Fruit fly (Drosophila melanogaster) whole organism, embryonic: ENCODE results near the gene CG3198.
A peak's percentile ranks its signal among the peaks of the same experiment; 100 is the strongest.

Experiments
- Aef1 ChIP-seq: fragments of 200-800 bp; sonication (Bioruptor generic); IDR thresholded peaks from 3 replicates; pipeline ENCODE4 v1.3.6; 2022; ENCODE audit warnings: missing biosample characterization, missing genetic modification characterization
- Blimp-1 ChIP-seq: fragments of 200-800 bp; sonication (Bioruptor generic); optimal IDR thresholded peaks from 3 replicates; lab custom pipeline; 2018; ENCODE audit warnings: missing biosample characterization, missing genetic modification characterization, mild to moderate bottlenecking, moderate library complexity, missing genetic modification reagents
- CG11093 ChIP-seq: fragments of 200-800 bp; sonication (Bioruptor generic); IDR thresholded peaks from 3 replicates; pipeline ENCODE4 v1.3.6; 2022; ENCODE audit warnings: missing biosample characterization, missing genetic modification characterization
- CG11560 ChIP-seq: fragments of 200-800 bp; sonication (Bioruptor generic); IDR thresholded peaks from 3 replicates; pipeline ENCODE4 v1.3.6; 2022; ENCODE audit warnings: missing biosample characterization, missing genetic modification characterization
- CG12942 ChIP-seq: fragments of 200-800 bp; sonication (Bioruptor generic); optimal IDR thresholded peaks from 3 replicates; lab custom pipeline; 2016; ENCODE audit warnings: missing biosample characterization, missing genetic modification characterization
- CG14014 ChIP-seq: fragments of 200-800 bp; sonication (Bioruptor generic); IDR thresholded peaks from 2 replicates; pipeline ENCODE4 v1.3.6; 2022; ENCODE audit warnings: missing biosample characterization, missing genetic modification characterization
- CG14710 ChIP-seq: fragments of 200-800 bp; sonication (Bioruptor generic); optimal IDR thresholded peaks from 3 replicates; lab custom pipeline; 2019; ENCODE audit warnings: missing biosample characterization, mild to moderate bottlenecking, missing genetic modification characterization, moderate library complexity
- CG16815 ChIP-seq: fragments of 200-800 bp; sonication (Bioruptor generic); optimal IDR thresholded peaks from 3 replicates; lab custom pipeline; 2017; ENCODE audit warnings: missing biosample characterization, mild to moderate bottlenecking, missing genetic modification characterization
- CG17612 ChIP-seq: fragments of 200-800 bp; sonication (Bioruptor generic); IDR thresholded peaks from 2 replicates; pipeline ENCODE4 v1.3.6; 2022; ENCODE audit warnings: missing biosample characterization, missing genetic modification characterization
- CG31365 ChIP-seq: fragments of 200-800 bp; sonication (Bioruptor generic); optimal IDR thresholded peaks from 2 replicates; lab custom pipeline; 2018; ENCODE audit warnings: missing biosample characterization, mild to moderate bottlenecking, missing genetic modification characterization
- CG32767 ChIP-seq: fragments of 200-800 bp; sonication (Bioruptor generic); IDR thresholded peaks from 2 replicates; pipeline ENCODE4 v1.3.6; 2022; ENCODE audit warnings: missing biosample characterization, missing genetic modification characterization
- CG34376 ChIP-seq: fragments of 200-800 bp; sonication (Bioruptor generic); optimal IDR thresholded peaks from 2 replicates; lab custom pipeline; 2018; ENCODE audit warnings: missing biosample characterization, mild to moderate bottlenecking, missing genetic modification characterization
- CG3847 ChIP-seq: fragments of 200-800 bp; sonication (Bioruptor generic); IDR thresholded peaks from 2 replicates; pipeline ENCODE4 v1.3.6; 2022; ENCODE audit warnings: missing biosample characterization, missing genetic modification characterization
- CG3995 ChIP-seq: fragments of 200-800 bp; sonication (Bioruptor generic); optimal IDR thresholded peaks from 3 replicates; lab custom pipeline; 2016; ENCODE audit warnings: missing biosample characterization, missing genetic modification characterization
- CG5245 ChIP-seq: fragments of 200-800 bp; sonication (Bioruptor generic); optimal IDR thresholded peaks from 3 replicates; lab custom pipeline; 2016; ENCODE audit warnings: missing biosample characterization, missing genetic modification characterization
- CG6765 ChIP-seq: fragments of 200-800 bp; sonication (Bioruptor generic); optimal IDR thresholded peaks from 3 replicates; lab custom pipeline; 2017; ENCODE audit warnings: missing biosample characterization, mild to moderate bottlenecking, missing genetic modification characterization
- CG7963 ChIP-seq: fragments of 200-800 bp; sonication (Bioruptor generic); IDR thresholded peaks from 3 replicates; pipeline ENCODE4 v1.3.6; 2022; ENCODE audit warnings: missing biosample characterization, missing genetic modification characterization; ENCODE audit not compliant: partially characterized antibody
- CG9215 ChIP-seq: fragments of 200-800 bp; sonication (Bioruptor generic); IDR thresholded peaks from 2 replicates; pipeline ENCODE4 v1.3.6; 2022; ENCODE audit warnings: missing biosample characterization, missing genetic modification characterization
- CG9727 ChIP-seq: fragments of 200-800 bp; sonication (Bioruptor generic); optimal IDR thresholded peaks from 3 replicates; lab custom pipeline; 2017; ENCODE audit warnings: missing biosample characterization, mild to moderate bottlenecking, missing genetic modification characterization
- Doc2 ChIP-seq: fragments of 200-800 bp; sonication (Bioruptor generic); IDR thresholded peaks from 2 replicates; pipeline ENCODE4 v1.3.6; 2022; ENCODE audit warnings: missing biosample characterization, missing genetic modification characterization
- E2f1 ChIP-seq: fragments of 200-800 bp; sonication (Bioruptor generic); IDR thresholded peaks from 2 replicates; pipeline ENCODE4 v1.3.6; 2022; ENCODE audit warnings: missing biosample characterization, missing genetic modification characterization
- Hr51 ChIP-seq, 2 experiments: fragments of 200-800 bp; sonication (Bioruptor generic); optimal IDR thresholded peaks; 2 replicates in 1 of 2; 3 replicates in 1 of 2; lab custom pipeline; 2016 to 2018; ENCODE audit warnings: missing biosample characterization in 2 of 2, missing genetic modification characterization in 2 of 2, mild to moderate bottlenecking in 1 of 2, moderate library complexity in 1 of 2
- MBD-R2 ChIP-seq: fragments of 200-800 bp; sonication (Bioruptor generic); IDR thresholded peaks from 2 replicates; pipeline ENCODE4 v1.3.6; 2022; ENCODE audit warnings: missing biosample characterization, missing genetic modification characterization
- Opbp ChIP-seq: fragments of 200-800 bp; sonication (Bioruptor generic); IDR thresholded peaks from 3 replicates; pipeline ENCODE4 v1.3.6; 2022; ENCODE audit warnings: missing biosample characterization, missing genetic modification characterization; ENCODE audit not compliant: partially characterized antibody
- PHDP ChIP-seq: fragments of 200-800 bp; sonication (Bioruptor generic); optimal IDR thresholded peaks from 3 replicates; lab custom pipeline; 2018; ENCODE audit warnings: missing biosample characterization, mild to moderate bottlenecking, missing genetic modification characterization, moderate library complexity
- Ptx1 ChIP-seq: fragments of 200-800 bp; sonication (Bioruptor generic); IDR thresholded peaks from 2 replicates; pipeline ENCODE4 v1.3.6; 2022; ENCODE audit warnings: missing biosample characterization, missing genetic modification characterization
- Ssrp ChIP-seq: fragments of 200-800 bp; sonication (Bioruptor generic); optimal IDR thresholded peaks from 2 replicates; lab custom pipeline; 2018; ENCODE audit warnings: missing biosample characterization, mild to moderate bottlenecking, missing genetic modification characterization, moderate library complexity
- Usf ChIP-seq: fragments of 200-800 bp; sonication (Bioruptor generic); optimal IDR thresholded peaks from 2 replicates; lab custom pipeline; 2017; ENCODE audit warnings: missing genotype, missing biosample characterization, missing genetic modification characterization
- ase ChIP-seq: fragments of 200-800 bp; sonication (Bioruptor generic); IDR thresholded peaks from 3 replicates; pipeline ENCODE4 v1.3.6; 2022; ENCODE audit warnings: missing biosample characterization, missing genetic modification characterization
- ash1 ChIP-seq: fragments of 200-800 bp; sonication (Bioruptor generic); optimal IDR thresholded peaks from 2 replicates; lab custom pipeline; 2018; ENCODE audit warnings: missing biosample characterization, mild to moderate bottlenecking, missing genetic modification characterization
- bbx ChIP-seq: fragments of 200-800 bp; sonication (Bioruptor generic); IDR thresholded peaks from 2 replicates; pipeline ENCODE4 v1.3.6; 2022; ENCODE audit warnings: missing biosample characterization, missing genetic modification characterization; ENCODE audit not compliant: partially characterized antibody
- btn ChIP-seq: fragments of 200-800 bp; sonication (Bioruptor generic); optimal IDR thresholded peaks from 2 replicates; lab custom pipeline; 2016; ENCODE audit warnings: missing biosample characterization, missing genetic modification characterization
- ci ChIP-seq: fragments of 200-800 bp; sonication (Bioruptor generic); IDR thresholded peaks from 3 replicates; pipeline ENCODE4 v1.3.6; 2022; ENCODE audit warnings: missing biosample characterization, missing genetic modification characterization
- da ChIP-seq: fragments of 200-800 bp; sonication (Bioruptor generic); optimal IDR thresholded peaks from 2 replicates; lab custom pipeline; 2016; ENCODE audit warnings: missing biosample characterization, missing genetic modification characterization
- en ChIP-seq: fragments of 200-800 bp; sonication (Bioruptor generic); optimal IDR thresholded peaks from 2 replicates; lab custom pipeline; 2016; ENCODE audit warnings: missing biosample characterization, missing genetic modification characterization
- gcm2 ChIP-seq: fragments of 200-800 bp; sonication (Bioruptor generic); optimal IDR thresholded peaks from 2 replicates; lab custom pipeline; 2016; ENCODE audit warnings: missing biosample characterization, missing genetic modification characterization
- grn ChIP-seq: fragments of 200-800 bp; sonication (Bioruptor generic); optimal IDR thresholded peaks from 3 replicates; lab custom pipeline; 2017; ENCODE audit warnings: missing biosample characterization, missing genetic modification characterization
- hth ChIP-seq: fragments of >200 bp; optimal IDR thresholded peaks from 2 replicates; lab custom pipeline; 2017; ENCODE audit warnings: inconsistent platforms
- ind ChIP-seq: fragments of 200-800 bp; sonication (Bioruptor generic); optimal IDR thresholded peaks from 3 replicates; lab custom pipeline; 2016; ENCODE audit warnings: missing biosample characterization, missing genetic modification characterization
- maf-S ChIP-seq: fragments of 200-800 bp; sonication (Bioruptor generic); optimal IDR thresholded peaks from 2 replicates; lab custom pipeline; 2016; ENCODE audit warnings: missing biosample characterization, missing genetic modification characterization
- otp ChIP-seq: fragments of 200-800 bp; sonication (Bioruptor generic); IDR thresholded peaks from 3 replicates; pipeline ENCODE4, ENCODE4 v1.3.6; 2022; ENCODE audit warnings: missing biosample characterization, missing genetic modification characterization
- pb ChIP-seq: fragments of 200-800 bp; sonication (Bioruptor generic); optimal IDR thresholded peaks from 3 replicates; lab custom pipeline; 2016; ENCODE audit warnings: missing biosample characterization, missing genetic modification characterization
- prd ChIP-seq, 3 experiments: fragments of >200 bp in 2 of 3; fragments of 200-800 bp in 1 of 3; sonication (Bioruptor generic) in 1 of 3; optimal IDR thresholded peaks in 2 of 3; IDR thresholded peaks in 1 of 3; 2 replicates in 2 of 3; 3 replicates in 1 of 3; pipeline versions ENCODE4 v1.3.6 to Lab custom; 2017 to 2022; ENCODE audit warnings: missing biosample characterization in 1 of 3, missing genetic modification characterization in 1 of 3
- ranshi ChIP-seq: fragments of 200-800 bp; sonication (Bioruptor generic); IDR thresholded peaks from 2 replicates; pipeline ENCODE4 v1.3.6; 2022; ENCODE audit warnings: missing biosample characterization, missing genetic modification characterization
- scrt ChIP-seq: fragments of 200-800 bp; sonication (Bioruptor generic); optimal IDR thresholded peaks from 2 replicates; lab custom pipeline; 2018; ENCODE audit warnings: missing biosample characterization, mild to moderate bottlenecking, missing genetic modification characterization, moderate library complexity
- ssp ChIP-seq: fragments of 200-800 bp; sonication (Bioruptor generic); IDR thresholded peaks from 2 replicates; pipeline ENCODE4 v1.3.6; 2022; ENCODE audit warnings: missing biosample characterization, missing genetic modification characterization
- tll ChIP-seq, 2 experiments: fragments of 200-800 bp in 1 of 2; fragments of >200 bp in 1 of 2; sonication (Bioruptor generic) in 1 of 2; optimal IDR thresholded peaks; 2 replicates each; lab custom pipeline; 2017 to 2019; ENCODE audit warnings: missing biosample characterization in 2 of 2, missing genetic modification characterization in 2 of 2, mild to moderate bottlenecking in 1 of 2, moderate library complexity in 1 of 2
- trem ChIP-seq: fragments of 200-800 bp; optimal IDR thresholded peaks from 3 replicates; lab custom pipeline; 2019; ENCODE audit warnings: missing biosample characterization, mild to moderate bottlenecking, missing genetic modification characterization, moderate library complexity
- tup ChIP-seq: fragments of 200-800 bp; sonication (Bioruptor generic); optimal IDR thresholded peaks from 2 replicates; lab custom pipeline; 2016; ENCODE audit warnings: missing biosample characterization, mild to moderate bottlenecking, missing genetic modification characterization, moderate library complexity
- zen2 ChIP-seq: fragments of 200-800 bp; sonication (Bioruptor generic); IDR thresholded peaks from 3 replicates; pipeline ENCODE4 v1.3.6; 2022; ENCODE audit warnings: missing biosample characterization, missing genetic modification characterization; ENCODE audit not compliant: partially characterized antibody

CG3198 gene

dm6 chrX:6702028-6702433 is 28.3 kb upstream of the CG3198 start (continued):
- 0 out of 2 replicates have a peak, but pooled peaks have one; percentile 32 for TF ChIP-seq E2f1 (GFP tag; lab: Robert Waterston, UW)
- no peak for TF ChIP-seq CG7963
- TF ChIP-seq tll (GFP tag; optimal IDR thresholded peaks at IDR 0.05; lab: Kevin White, UChicago) = no peak
- no peak for TF ChIP-seq hth (lab: Kevin White, UChicago)
- TF ChIP-seq CG9727 (GFP tag; lab: Kevin White, UChicago) = peak; percentile 52
- no peak for TF ChIP-seq Doc2
- peak; percentile 37 for TF ChIP-seq ind (GFP tag; lab: Kevin White, UChicago)
- TF ChIP-seq CG32767 = peak; percentile 70; the same call in 1 of the 2 replicates
- TF ChIP-seq maf-S = peak; percentile 7
- peak; percentile 7 for TF ChIP-seq CG6765
- TF ChIP-seq ssp (GFP tag; lab: Robert Waterston, UW) = peak; percentile 47; the same call in 1 of the 2 replicates
- no peak for TF ChIP-seq prd (optimal IDR thresholded peaks at IDR 0.05; lab: Kevin White, UChicago)
- peak; percentile 71; the same call in 2 of the 3 replicates for TF ChIP-seq prd (GFP tag; IDR thresholded peaks at IDR 0.05; lab: Robert Waterston, UW)
- TF ChIP-seq ase (GFP tag; lab: Robert Waterston, UW) = peak; percentile 62; the same call in 2 of the 3 replicates
- TF ChIP-seq CG14710 (tag; lab: Kevin White, UChicago) = peak; percentile 68
- no peak for TF ChIP-seq ranshi (GFP tag; lab: Robert Waterston, UW)
- TF ChIP-seq CG16815 (GFP tag; lab: Kevin White, UChicago) = no peak
- TF ChIP-seq scrt (GFP tag; lab: Kevin White, UChicago) = no peak
- TF ChIP-seq PHDP = peak; percentile 64
- TF ChIP-seq CG11560 (tag; lab: Robert Waterston, UW) = 0 out of 3 replicates have a peak, but pooled peaks have one; percentile 16
- TF ChIP-seq trem = peak; percentile 64
- TF ChIP-seq Hr51 (GFP tag; optimal IDR thresholded peaks at IDR 0.05; lab: Kevin White, UChicago) = peak in 1 of 2 experiments; percentile 83
- TF ChIP-seq CG17612 (GFP tag; lab: Robert Waterston, UW) = no peak
- peak; percentile 72 for TF ChIP-seq Ssrp (tag; lab: Kevin White, UChicago)
- TF ChIP-seq CG9215 (GFP tag; lab: Robert Waterston, UW) = no peak
- peak; percentile 60; the same call in 1 of the 3 replicates for TF ChIP-seq CG11093 (GFP tag; lab: Robert Waterston, UW)
- TF ChIP-seq CG14014 (GFP tag; lab: Robert Waterston, UW) = peak; percentile 31; the same call in 1 of the 2 replicates
- no peak for TF ChIP-seq pb (GFP tag; lab: Kevin White, UChicago)
- TF ChIP-seq CG31365 = no peak
- peak; percentile 33 for TF ChIP-seq CG3847 (GFP tag; lab: Robert Waterston, UW)
- TF ChIP-seq Opbp (GFP tag; lab: Robert Waterston, UW) = no peak
- no peak for TF ChIP-seq CG34376
- peak; percentile 52; the same call in 1 of the 3 replicates for TF ChIP-seq ci
- 0 out of 3 replicates have a peak, but pooled peaks have one; percentile 51 for TF ChIP-seq otp (GFP tag; lab: Robert Waterston, UW)
- no peak for TF ChIP-seq grn
- no peak for TF ChIP-seq da (GFP tag; lab: Kevin White, UChicago)
- peak; percentile 1 for TF ChIP-seq en (GFP tag; lab: Kevin White, UChicago)
- no peak for TF ChIP-seq CG3995 (GFP tag; lab: Kevin White, UChicago)
- no peak for TF ChIP-seq bbx (GFP tag; lab: Robert Waterston, UW)
- TF ChIP-seq Ptx1 (GFP tag; lab: Robert Waterston, UW) = peak; percentile 81
- TF ChIP-seq btn (GFP tag; lab: Kevin White, UChicago) = peak; percentile 22
- peak; percentile 44 for TF ChIP-seq CG12942
- TF ChIP-seq Aef1 (GFP tag; lab: Robert Waterston, UW) = peak; percentile 29; the same call in 1 of the 3 replicates
- TF ChIP-seq zen2 (GFP tag; lab: Robert Waterston, UW) = no peak
- no peak for TF ChIP-seq Usf
- no peak for TF ChIP-seq MBD-R2 (GFP tag; lab: Robert Waterston, UW)
- peak; percentile 11 for TF ChIP-seq CG5245 (GFP tag; lab: Kevin White, UChicago)
- no peak for TF ChIP-seq ash1 (GFP tag; lab: Kevin White, UChicago)
- TF ChIP-seq gcm2 = peak; percentile 10
- TF ChIP-seq Blimp-1 (GFP tag; lab: Kevin White, UChicago) = peak; percentile 76
- no peak for TF ChIP-seq tup (GFP tag; lab: Kevin White, UChicago)
